Fruit fly (Drosophila melanogaster): Measurements from ENCODE around the gene CG42717.

The CG42717 gene

dm6 chr3L:16021064-16021683, 11.8 kb downstream of the CG42717 start (continued):
- TF ChIP-seq CG16863 (GFP tag; optimal IDR thresholded peaks at IDR 0.05) (peak; percentile 41), cwo (GFP tag; optimal IDR thresholded peaks at IDR 0.05) (no peak), CG3407 (GFP tag; optimal IDR thresholded peaks at IDR 0.05) (peak; percentile 14), chn (GFP tag; optimal IDR thresholded peaks at IDR 0.05) (peak; percentile 61), CG17912 (GFP tag; optimal IDR thresholded peaks at IDR 0.05) (no peak), Ravus (GFP tag; IDR thresholded peaks at IDR 0.05) (no peak), CG9932 (GFP tag; IDR thresholded peaks at IDR 0.05) (no peak), Mad (GFP tag; optimal IDR thresholded peaks at IDR 0.05) (peak; percentile 21), CG4820 (GFP tag; optimal IDR thresholded peaks at IDR 0.05) (peak; percentile 70), CG17359 (tag; optimal IDR thresholded peaks at IDR 0.05) (peak; percentile 40), sima (GFP tag; optimal IDR thresholded peaks at IDR 0.05) (no peak), row (GFP tag; IDR thresholded peaks at IDR 0.05) (peak; percentile 50), MTF-1 (GFP tag; optimal IDR thresholded peaks at IDR 0.05; ENCODE audit: borderline replicate concordance) (no peak), danr (GFP tag; IDR thresholded peaks at IDR 0.05) (no peak), psq (GFP tag; optimal IDR thresholded peaks at IDR 0.05) (no peak), TFAM (GFP tag; optimal IDR thresholded peaks at IDR 0.05) (no peak), scrt (GFP tag; optimal IDR thresholded peaks at IDR 0.05) (no peak), Xrp1 (GFP tag; IDR thresholded peaks at IDR 0.05) (peak; percentile 85), CG2129 (GFP tag; IDR thresholded peaks at IDR 0.05; ENCODE audit: partially characterized antibody) (no peak), crol (GFP tag; IDR thresholded peaks at IDR 0.05) (no peak), CG17186 (GFP tag; optimal IDR thresholded peaks at IDR 0.05) (no peak), gsb (GFP tag; IDR thresholded peaks at IDR 0.05) (no peak), CG2712 (tag; optimal IDR thresholded peaks at IDR 0.05) (peak; percentile 86), CG4328 (GFP tag; optimal IDR thresholded peaks at IDR 0.05) (no peak), Xbp1 (GFP tag; optimal IDR thresholded peaks at IDR 0.05) (peak; percentile 47), CG13123 (GFP tag; optimal IDR thresholded peaks at IDR 0.05) (no peak), Hmx (GFP tag; optimal IDR thresholded peaks at IDR 0.05) (no peak), CG6854 (GFP tag; optimal IDR thresholded peaks at IDR 0.05) (no peak), fru (optimal IDR thresholded peaks at IDR 0.05) (no peak), CG12236 (GFP tag; optimal IDR thresholded peaks at IDR 0.05) (peak; percentile 43), Lim3 (GFP tag; IDR thresholded peaks at IDR 0.05) (no peak), wdn (GFP tag; IDR thresholded peaks at IDR 0.05) (no peak), Doc2 (GFP tag; IDR thresholded peaks at IDR 0.05) (no peak), CG9876 (GFP tag; optimal IDR thresholded peaks at IDR 0.05) (peak; percentile 3), gce (GFP tag; IDR thresholded peaks at IDR 0.05) (0 out of 3 replicates have a peak, but pooled peaks have one; percentile 56), chinmo (GFP tag; IDR thresholded peaks at IDR 0.05; ENCODE audit: partially characterized antibody) (no peak), GATAe (GFP tag; conservative IDR thresholded peaks at IDR 0.05) (no peak), CG32532 (GFP tag; IDR thresholded peaks at IDR 0.05) (no peak), abd-A (tag; optimal IDR thresholded peaks at IDR 0.05) (no peak), D19B (GFP tag; optimal IDR thresholded peaks at IDR 0.05) (no peak), aop (GFP tag; IDR thresholded peaks at IDR 0.05) (no peak), CG11398 (GFP tag; optimal IDR thresholded peaks at IDR 0.05) (no peak), Ssrp (tag; optimal IDR thresholded peaks at IDR 0.05) (peak; percentile 44), gsb-n (tag; optimal IDR thresholded peaks at IDR 0.05) (peak; percentile 72), CG1647 (GFP tag; optimal IDR thresholded peaks at IDR 0.05) (no peak), Hr3 (GFP tag; optimal IDR thresholded peaks at IDR 0.05) (peak; percentile 21), CG9437 (GFP tag; optimal IDR thresholded peaks at IDR 0.05) (no peak), CG17568 (GFP tag; optimal IDR thresholded peaks at IDR 0.05) (no peak), pita (GFP tag; optimal IDR thresholded peaks at IDR 0.05) (no peak), Antp (GFP tag; optimal IDR thresholded peaks at IDR 0.05) (peak; percentile 42), Hand (GFP tag; optimal IDR thresholded peaks at IDR 0.05) (no peak), pros (GFP tag; optimal IDR thresholded peaks at IDR 0.05) (no peak)

Measured in whole organism, embryonic.